Fruit fly (Drosophila melanogaster): Measurements from ENCODE around the gene CG5111.
A peak's percentile ranks its signal among the peaks of the same experiment; 100 is the strongest.

The CG5111 gene

dm6 chr3R:25461666-25462065, 44.4 kb upstream of the CG5111 start (continued):
- TF ChIP-seq Sox14 (GFP tag; optimal IDR thresholded peaks at IDR 0.05): peak; percentile 76
- peak; percentile 55 for TF ChIP-seq CG8119 (GFP tag; IDR thresholded peaks at IDR 0.05)
- peak; percentile 51 for TF ChIP-seq CG10669 (GFP tag; optimal IDR thresholded peaks at IDR 0.05)
- TF ChIP-seq Blimp-1 (GFP tag; optimal IDR thresholded peaks at IDR 0.05): no peak
- TF ChIP-seq CG3919 (GFP tag; optimal IDR thresholded peaks at IDR 0.05): peak; percentile 55
- TF ChIP-seq CG9139 (GFP tag; optimal IDR thresholded peaks at IDR 0.05): no peak
- no peak for TF ChIP-seq Hr38 (GFP tag; optimal IDR thresholded peaks at IDR 0.05)
- peak; percentile 69 for TF ChIP-seq lz (GFP tag; optimal IDR thresholded peaks at IDR 0.05)
- TF ChIP-seq Eip78C (GFP tag): peak; percentile 78
- peak; percentile 46 for TF ChIP-seq spab (GFP tag; optimal IDR thresholded peaks at IDR 0.05)
- peak; percentile 28 for TF ChIP-seq CG7368 (GFP tag; optimal IDR thresholded peaks at IDR 0.05)
- peak; percentile 60 for TF ChIP-seq acj6 (GFP tag; optimal IDR thresholded peaks at IDR 0.05)
- TF ChIP-seq pdm3 (GFP tag; optimal IDR thresholded peaks at IDR 0.05): peak; percentile 70
- peak; percentile 69 for TF ChIP-seq CG31627 (GFP tag; optimal IDR thresholded peaks at IDR 0.05)
- TF ChIP-seq Eip75B (GFP tag; optimal IDR thresholded peaks at IDR 0.05): peak; percentile 61
- no peak for TF ChIP-seq Lpt (GFP tag; optimal IDR thresholded peaks at IDR 0.05)
- peak; percentile 13; the same call in 1 of the 3 replicates for TF ChIP-seq CG6163 (GFP tag; IDR thresholded peaks at IDR 0.05)
- TF ChIP-seq net (GFP tag; optimal IDR thresholded peaks at IDR 0.05): peak; percentile 71
- peak; percentile 17 for TF ChIP-seq CG6808 (GFP tag; optimal IDR thresholded peaks at IDR 0.05)
- no peak for TF ChIP-seq ss (GFP tag; optimal IDR thresholded peaks at IDR 0.05)
- peak; percentile 31 for TF ChIP-seq fd59A (GFP tag; optimal IDR thresholded peaks at IDR 0.05)
- TF ChIP-seq dac (GFP tag; optimal IDR thresholded peaks at IDR 0.05): no peak
- peak; percentile 74 for TF ChIP-seq Hr39 (GFP tag; optimal IDR thresholded peaks at IDR 0.05)
- peak; percentile 77 for TF ChIP-seq CG32006 (GFP tag; optimal IDR thresholded peaks at IDR 0.05)
- TF ChIP-seq Ets96B (tag; optimal IDR thresholded peaks at IDR 0.05): peak; percentile 61
- no peak for TF ChIP-seq CG6854 (GFP tag; optimal IDR thresholded peaks at IDR 0.05)
- TF ChIP-seq CG6276 (GFP tag; optimal IDR thresholded peaks at IDR 0.05): peak; percentile 32
- TF ChIP-seq Met (GFP tag; optimal IDR thresholded peaks at IDR 0.05): peak; percentile 78
- TF ChIP-seq dsx (GFP tag; optimal IDR thresholded peaks at IDR 0.05; ENCODE audit: poor library complexity, severe bottlenecking): no peak
- peak; percentile 31 for TF ChIP-seq CG3032 (tag; optimal IDR thresholded peaks at IDR 0.05)
- peak; percentile 37 for TF ChIP-seq vri (GFP tag; optimal IDR thresholded peaks at IDR 0.05)

DNA sequence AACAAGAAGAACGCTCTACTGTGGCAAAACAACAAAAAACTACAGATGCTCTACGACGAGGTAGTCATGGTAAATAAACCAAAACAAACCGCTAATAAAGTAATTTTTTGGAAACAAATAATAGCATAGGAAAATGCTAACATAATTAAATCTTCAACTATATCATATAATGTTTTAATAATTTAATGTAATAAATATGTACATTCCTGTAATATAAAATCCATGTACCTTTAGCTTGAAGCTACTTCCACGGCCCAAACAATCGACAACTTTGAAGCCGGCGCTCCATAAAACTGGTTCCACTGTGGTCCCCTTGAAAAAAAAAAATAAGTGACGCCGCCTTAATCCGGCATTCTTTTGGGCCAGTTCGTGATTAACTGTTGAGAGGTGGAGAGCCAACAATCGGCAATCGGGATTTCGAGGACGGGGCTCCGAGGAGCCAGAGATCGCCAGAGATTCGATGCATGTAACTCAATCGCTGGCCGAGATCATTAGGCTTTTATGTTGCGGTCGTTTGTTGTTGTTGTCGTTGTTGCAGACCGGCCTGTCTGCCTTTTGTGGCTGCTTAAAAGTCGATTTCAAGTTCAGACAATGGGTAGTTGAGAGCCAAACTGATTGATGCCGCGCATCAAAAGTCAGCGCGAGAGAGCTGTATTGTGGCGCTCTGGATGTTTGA, 43.3 kb upstream of the CG5111 start:
- peak; percentile 89 for TF ChIP-seq fd59A (GFP tag; optimal IDR thresholded peaks at IDR 0.05)
- peak; percentile 80 for TF ChIP-seq Sox102F (GFP tag; optimal IDR thresholded peaks at IDR 0.05)
- peak; percentile 96 for TF ChIP-seq svp (GFP tag)
- TF ChIP-seq CG16779 (tag; optimal IDR thresholded peaks at IDR 0.05): peak; percentile 81
- TF ChIP-seq CG8119 (GFP tag; IDR thresholded peaks at IDR 0.05): peak; percentile 89
- peak; percentile 72 for TF ChIP-seq CG31627 (GFP tag; optimal IDR thresholded peaks at IDR 0.05)
- peak; percentile 91 for TF ChIP-seq esn (GFP tag; optimal IDR thresholded peaks at IDR 0.05)
- peak; percentile 81 for TF ChIP-seq pdm3 (GFP tag; optimal IDR thresholded peaks at IDR 0.05)
- peak; percentile 84 for TF ChIP-seq CG32006 (GFP tag; optimal IDR thresholded peaks at IDR 0.05)
- TF ChIP-seq Sox15 (GFP tag; optimal IDR thresholded peaks at IDR 0.05): peak; percentile 77
- TF ChIP-seq CG10631 (GFP tag; optimal IDR thresholded peaks at IDR 0.05): peak; percentile 94
- peak; percentile 56 for TF ChIP-seq CG4318 (GFP tag; optimal IDR thresholded peaks at IDR 0.05)
- TF ChIP-seq fkh (GFP tag; optimal IDR thresholded peaks at IDR 0.05): no peak
- TF ChIP-seq net (GFP tag; optimal IDR thresholded peaks at IDR 0.05): peak; percentile 84
- TF ChIP-seq Smox (GFP tag; optimal IDR thresholded peaks at IDR 0.05): peak; percentile 83
- peak; percentile 74 for TF ChIP-seq Hr39 (GFP tag; optimal IDR thresholded peaks at IDR 0.05)
- peak; percentile 91 for TF ChIP-seq CG6163 (GFP tag; IDR thresholded peaks at IDR 0.05)
- peak; percentile 56 for TF ChIP-seq Hr4 (GFP tag; optimal IDR thresholded peaks at IDR 0.05)
- peak; percentile 78 to 86 for TF ChIP-seq salr (GFP tag; optimal IDR thresholded peaks at IDR 0.05)
- peak; percentile 96 for TF ChIP-seq CG3032 (tag; optimal IDR thresholded peaks at IDR 0.05)
- peak; percentile 82 for TF ChIP-seq CG11902 (GFP tag; optimal IDR thresholded peaks at IDR 0.05)
- peak; percentile 90 for TF ChIP-seq CG15336 (GFP tag; IDR thresholded peaks at IDR 0.05)
- TF ChIP-seq CG8632 (GFP tag; optimal IDR thresholded peaks at IDR 0.05): peak; percentile 95
- TF ChIP-seq Sox14 (GFP tag; optimal IDR thresholded peaks at IDR 0.05): peak; percentile 74
- peak; percentile 91 for TF ChIP-seq spab (GFP tag; optimal IDR thresholded peaks at IDR 0.05)
- peak; percentile 95 for TF ChIP-seq dsx (GFP tag; optimal IDR thresholded peaks at IDR 0.05; ENCODE audit: poor library complexity, severe bottlenecking)
- peak; percentile 83 for TF ChIP-seq Lpt (GFP tag; optimal IDR thresholded peaks at IDR 0.05)
- peak; percentile 94 for TF ChIP-seq CG34406 (GFP tag; optimal IDR thresholded peaks at IDR 0.05)
- peak; percentile 92 for TF ChIP-seq acj6 (GFP tag; optimal IDR thresholded peaks at IDR 0.05)
- TF ChIP-seq ss (GFP tag; optimal IDR thresholded peaks at IDR 0.05): peak; percentile 95
- peak; percentile 95 for TF ChIP-seq CG6808 (GFP tag; optimal IDR thresholded peaks at IDR 0.05)
- peak; percentile 84 for TF ChIP-seq lz (GFP tag; optimal IDR thresholded peaks at IDR 0.05)
- TF ChIP-seq vri (GFP tag; optimal IDR thresholded peaks at IDR 0.05): peak; percentile 82
- peak; percentile 83 for TF ChIP-seq Eip75B (GFP tag; optimal IDR thresholded peaks at IDR 0.05)

Data from whole organism, prepupa.